Fruit fly (Drosophila melanogaster) whole organism, embryonic: ENCODE results near the gene CG13947.

Experiments used
- Adf1 ChIP-seq: fragments of 200-800 bp; sonication (Bioruptor generic); IDR thresholded peaks from 2 replicates; pipeline ENCODE4 v1.3.6; 2022; ENCODE audit warnings: missing biosample characterization, missing genetic modification characterization
- B-H1 ChIP-seq: fragments of 200-800 bp; sonication (Bioruptor generic); IDR thresholded peaks from 3 replicates; pipeline ENCODE4 v1.3.6; 2022; ENCODE audit warnings: missing biosample characterization, missing genetic modification characterization
- Bdp1 ChIP-seq: fragments of 200-800 bp; sonication (Bioruptor generic); optimal IDR thresholded peaks from 3 replicates; lab custom pipeline; 2016; ENCODE audit warnings: missing biosample characterization, missing genetic modification characterization
- Bgb ChIP-seq: fragments of 200-800 bp; sonication (Bioruptor generic); IDR thresholded peaks from 2 replicates; pipeline ENCODE4 v1.3.6; 2022; ENCODE audit warnings: missing biosample characterization, missing genetic modification characterization; ENCODE audit not compliant: partially characterized antibody
- CG10543 ChIP-seq: fragments of 200-800 bp; sonication (Bioruptor generic); optimal IDR thresholded peaks from 3 replicates; lab custom pipeline; 2017; ENCODE audit warnings: missing biosample characterization, mild to moderate bottlenecking, missing genetic modification characterization, moderate library complexity
- CG10654 ChIP-seq: fragments of 200-800 bp; sonication (Bioruptor generic); optimal IDR thresholded peaks from 2 replicates; lab custom pipeline; 2016; ENCODE audit warnings: missing biosample characterization, missing genetic modification characterization
- CG11695 ChIP-seq: fragments of 200-800 bp; sonication (Bioruptor generic); IDR thresholded peaks from 3 replicates; pipeline ENCODE4 v1.3.6; 2022; ENCODE audit warnings: missing biosample characterization, missing genetic modification characterization
- CG14050 ChIP-seq: fragments of 200-800 bp; sonication (Bioruptor generic); IDR thresholded peaks from 3 replicates; pipeline ENCODE4 v1.3.6; 2022; ENCODE audit warnings: missing biosample characterization, missing genetic modification characterization
- CG14860 ChIP-seq: fragments of 200-800 bp; sonication (Bioruptor generic); IDR thresholded peaks from 3 replicates; pipeline ENCODE4 v1.3.6; 2022; ENCODE audit warnings: missing biosample characterization, missing genetic modification characterization; ENCODE audit not compliant: partially characterized antibody
- CG17328 ChIP-seq: fragments of 200-800 bp; sonication (Bioruptor generic); IDR thresholded peaks from 2 replicates; pipeline ENCODE4 v1.3.6; 2022; ENCODE audit warnings: missing biosample characterization, missing genetic modification characterization
- CG18619 ChIP-seq: fragments of 200-800 bp; sonication (Bioruptor generic); optimal IDR thresholded peaks from 3 replicates; lab custom pipeline; 2017; ENCODE audit warnings: missing biosample characterization, mild to moderate bottlenecking, missing genetic modification characterization
- CG2116 ChIP-seq: fragments of 200-800 bp; sonication (Bioruptor generic); optimal IDR thresholded peaks from 3 replicates; lab custom pipeline; 2018; ENCODE audit warnings: missing biosample characterization, mild to moderate bottlenecking, missing genetic modification characterization
- CG31365 ChIP-seq: fragments of 200-800 bp; sonication (Bioruptor generic); optimal IDR thresholded peaks from 2 replicates; lab custom pipeline; 2018; ENCODE audit warnings: missing biosample characterization, mild to moderate bottlenecking, missing genetic modification characterization
- CG3163 ChIP-seq: fragments of 200-800 bp; sonication (Bioruptor generic); optimal IDR thresholded peaks from 3 replicates; lab custom pipeline; 2016; ENCODE audit warnings: missing biosample characterization, missing genetic modification characterization
- CG32772 ChIP-seq: fragments of 200-800 bp; sonication (Bioruptor generic); IDR thresholded peaks from 2 replicates; pipeline ENCODE4 v1.3.6; 2022; ENCODE audit warnings: missing biosample characterization, missing genetic modification characterization
- CG3726 ChIP-seq: fragments of 200-800 bp; sonication (Bioruptor generic); IDR thresholded peaks from 3 replicates; pipeline ENCODE4, ENCODE4 v1.3.6; 2022; ENCODE audit warnings: missing biosample characterization, missing genetic modification characterization
- CG7839 ChIP-seq: fragments of 200-800 bp; sonication (Bioruptor generic); optimal IDR thresholded peaks from 3 replicates; lab custom pipeline; 2018; ENCODE audit warnings: missing biosample characterization, mild to moderate bottlenecking, missing genetic modification characterization, moderate library complexity
- CG8290 ChIP-seq, 3 experiments: fragments of 200-800 bp; sonication (Bioruptor generic); optimal IDR thresholded peaks; 2 replicates each; lab custom pipeline; 2016 to 2019; ENCODE audit warnings: missing biosample characterization in 3 of 3, missing genetic modification characterization in 3 of 3, mild to moderate bottlenecking in 2 of 3, moderate library complexity in 1 of 3
- CG9797 ChIP-seq: fragments of 200-800 bp; sonication (Bioruptor generic); optimal IDR thresholded peaks from 3 replicates; lab custom pipeline; 2018; ENCODE audit warnings: missing biosample characterization, mild to moderate bottlenecking, missing genetic modification characterization
- CrebB ChIP-seq: fragments of 200-800 bp; sonication (Bioruptor generic); optimal IDR thresholded peaks from 3 replicates; lab custom pipeline; 2018; ENCODE audit warnings: missing biosample characterization, mild to moderate bottlenecking, missing genetic modification characterization
- Deaf1 ChIP-seq: fragments of 200-800 bp; optimal IDR thresholded peaks from 3 replicates; lab custom pipeline; 2019; ENCODE audit warnings: missing biosample characterization, mild to moderate bottlenecking, missing genetic modification characterization, moderate library complexity
- Dip2 ChIP-seq: fragments of 200-800 bp; sonication (Bioruptor generic); IDR thresholded peaks from 2 replicates; pipeline ENCODE4 v1.3.6; 2022; ENCODE audit warnings: missing biosample characterization, missing genetic modification characterization
- E2f2 ChIP-seq: fragments of 200-800 bp; sonication (Bioruptor generic); IDR thresholded peaks from 2 replicates; pipeline ENCODE4 v1.3.6; 2022; ENCODE audit warnings: missing biosample characterization, missing genetic modification characterization
- HLH4C ChIP-seq: fragments of 200-800 bp; sonication (Bioruptor generic); IDR thresholded peaks from 3 replicates; pipeline ENCODE4 v1.3.6; 2022; ENCODE audit warnings: missing biosample characterization, missing genetic modification characterization; ENCODE audit not compliant: partially characterized antibody
- Hand ChIP-seq: fragments of 200-800 bp; sonication (Bioruptor generic); optimal IDR thresholded peaks from 2 replicates; lab custom pipeline; 2017; ENCODE audit warnings: mild to moderate bottlenecking, missing biosample characterization, missing genetic modification reagents, missing genetic modification characterization
- Med ChIP-seq: fragments of 200-800 bp; sonication (Bioruptor generic); peaks from one replicate; lab custom pipeline; 2016; ENCODE audit warnings: missing biosample characterization, missing genetic modification characterization, mild to moderate bottlenecking, inconsistent platforms, moderate library complexity
- Myb ChIP-seq: fragments of 200-800 bp; sonication (Bioruptor generic); optimal IDR thresholded peaks from 2 replicates; lab custom pipeline; 2016; ENCODE audit warnings: missing biosample characterization, missing genetic modification characterization
- Ptx1 ChIP-seq: fragments of 200-800 bp; sonication (Bioruptor generic); IDR thresholded peaks from 2 replicates; pipeline ENCODE4 v1.3.6; 2022; ENCODE audit warnings: missing biosample characterization, missing genetic modification characterization
- Ravus ChIP-seq: fragments of 200-800 bp; sonication (Bioruptor generic); IDR thresholded peaks from 2 replicates; pipeline ENCODE4 v1.3.6; 2022; ENCODE audit warnings: missing biosample characterization, missing genetic modification characterization
- Rx ChIP-seq: fragments of 200-800 bp; sonication (Bioruptor generic); IDR thresholded peaks from 2 replicates; pipeline ENCODE4 v1.3.6; 2022; ENCODE audit warnings: missing biosample characterization, missing genetic modification characterization
- Sox100B ChIP-seq: fragments of 200-800 bp; sonication (Bioruptor generic); optimal IDR thresholded peaks from 3 replicates; lab custom pipeline; 2018; ENCODE audit warnings: missing biosample characterization, mild to moderate bottlenecking, missing genetic modification characterization
- Spps ChIP-seq: fragments of 200-800 bp; sonication (Bioruptor generic); optimal IDR thresholded peaks from 2 replicates; lab custom pipeline; 2018; ENCODE audit warnings: missing biosample characterization, mild to moderate bottlenecking, missing genetic modification characterization
- TFAM ChIP-seq: fragments of 200-800 bp; sonication (Bioruptor generic); optimal IDR thresholded peaks from 2 replicates; lab custom pipeline; 2017; ENCODE audit warnings: missing biosample characterization, missing genetic modification characterization, inconsistent platforms
- Xrp1 ChIP-seq: fragments of 200-800 bp; sonication (Bioruptor generic); IDR thresholded peaks from 2 replicates; pipeline ENCODE4 v1.3.6; 2022; ENCODE audit warnings: missing biosample characterization, missing genetic modification characterization
- br ChIP-seq: fragments of >200 bp; optimal IDR thresholded peaks from 2 replicates; lab custom pipeline; 2017
- bsh ChIP-seq, 2 experiments: fragments of 200-800 bp; sonication (Bioruptor generic); optimal IDR thresholded peaks; 2 replicates each; lab custom pipeline; 2017 to 2018; ENCODE audit warnings: mild to moderate bottlenecking in 2 of 2, missing biosample characterization in 2 of 2, missing genetic modification characterization in 2 of 2, moderate library complexity in 1 of 2
- cad ChIP-seq: fragments of >200 bp; optimal IDR thresholded peaks from 2 replicates; lab custom pipeline; 2017; ENCODE audit warnings: missing biosample characterization, missing genetic modification characterization
- grau ChIP-seq: fragments of 200-800 bp; optimal IDR thresholded peaks from 3 replicates; lab custom pipeline; 2019; ENCODE audit warnings: missing biosample characterization, mild to moderate bottlenecking, missing genetic modification characterization, moderate library complexity
- kay ChIP-seq: fragments of 200-800 bp; sonication (Bioruptor generic); optimal IDR thresholded peaks from 2 replicates; lab custom pipeline; 2016; ENCODE audit warnings: missing biosample characterization, missing genetic modification characterization
- lab ChIP-seq: fragments of 200-800 bp; sonication (Bioruptor generic); optimal IDR thresholded peaks from 3 replicates; lab custom pipeline; 2017; ENCODE audit warnings: missing biosample characterization, missing genetic modification characterization, mild to moderate bottlenecking, moderate library complexity, missing genetic modification reagents
- maf-S ChIP-seq: fragments of 200-800 bp; sonication (Bioruptor generic); optimal IDR thresholded peaks from 2 replicates; lab custom pipeline; 2016; ENCODE audit warnings: missing biosample characterization, missing genetic modification characterization
- mirr ChIP-seq: fragments of 200-800 bp; sonication (Bioruptor generic); optimal IDR thresholded peaks from 3 replicates; lab custom pipeline; 2018; ENCODE audit warnings: missing biosample characterization, mild to moderate bottlenecking, missing genetic modification characterization
- nerfin-2 ChIP-seq: fragments of 200-800 bp; sonication (Bioruptor generic); IDR thresholded peaks from 2 replicates; pipeline ENCODE4 v1.3.6; 2022; ENCODE audit warnings: missing biosample characterization, missing genetic modification characterization; ENCODE audit not compliant: partially characterized antibody
- p53 ChIP-seq: fragments of 200-800 bp; sonication (Bioruptor generic); optimal IDR thresholded peaks from 2 replicates; lab custom pipeline; 2016; ENCODE audit warnings: missing biosample characterization, missing genetic modification characterization
- prd ChIP-seq, 3 experiments: fragments of >200 bp in 2 of 3; fragments of 200-800 bp in 1 of 3; sonication (Bioruptor generic) in 1 of 3; optimal IDR thresholded peaks in 2 of 3; IDR thresholded peaks in 1 of 3; 2 replicates in 2 of 3; 3 replicates in 1 of 3; pipeline versions ENCODE4 v1.3.6 to Lab custom; 2017 to 2022; ENCODE audit warnings: missing biosample characterization in 1 of 3, missing genetic modification characterization in 1 of 3
- pzg ChIP-seq: fragments of 200-800 bp; sonication (Bioruptor generic); optimal IDR thresholded peaks from 3 replicates; lab custom pipeline; 2018; ENCODE audit warnings: missing biosample characterization, mild to moderate bottlenecking, missing genetic modification characterization, moderate library complexity
- salm ChIP-seq: fragments of 200-800 bp; sonication (Bioruptor generic); optimal IDR thresholded peaks from 2 replicates; lab custom pipeline; 2018; ENCODE audit warnings: missing biosample characterization, mild to moderate bottlenecking, missing genetic modification characterization
- sna ChIP-seq: fragments of 200-800 bp; sonication (Bioruptor generic); IDR thresholded peaks from 2 replicates; pipeline ENCODE4 v1.3.6; 2022; ENCODE audit warnings: missing biosample characterization, missing genetic modification characterization; ENCODE audit not compliant: partially characterized antibody
- sob ChIP-seq: fragments of 200-800 bp; sonication (Bioruptor generic); IDR thresholded peaks from 2 replicates; pipeline ENCODE4 v1.3.6; 2022; ENCODE audit warnings: missing biosample characterization, missing genetic modification characterization
- tx ChIP-seq: fragments of 200-800 bp; sonication (Bioruptor generic); optimal IDR thresholded peaks from 2 replicates; lab custom pipeline; 2016; ENCODE audit warnings: missing biosample characterization, missing genetic modification characterization
- usp ChIP-seq: fragments of >200 bp; optimal IDR thresholded peaks from 2 replicates; lab custom pipeline; 2017; ENCODE audit warnings: missing biosample characterization, missing genetic modification characterization

The CG13947 gene

DNA sequence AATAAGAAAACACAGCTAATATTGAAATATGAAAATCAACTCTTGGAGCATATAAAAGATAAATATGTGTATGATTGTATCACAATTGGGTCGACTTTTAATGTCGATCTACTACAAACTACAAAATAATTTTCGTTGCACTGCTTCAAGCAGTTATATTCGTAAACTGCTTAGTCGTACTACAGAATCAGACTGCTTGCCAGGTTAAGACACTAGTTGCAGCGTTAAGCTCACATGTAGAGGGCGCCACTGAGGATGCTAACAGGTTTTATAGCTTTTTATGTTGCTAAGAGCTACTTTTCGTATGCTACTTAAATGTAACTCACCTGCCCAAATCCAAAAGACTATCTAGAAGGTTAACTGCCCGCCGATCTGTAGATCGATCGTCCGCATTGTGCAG lies 38.9 kb upstream of the CG13947 start (continued):
- peak; percentile 41 for TF ChIP-seq Myb (GFP tag; lab: Kevin White, UChicago)
- TF ChIP-seq CG3726 (GFP tag; lab: Robert Waterston, UW), result no peak
- no peak for TF ChIP-seq prd (optimal IDR thresholded peaks at IDR 0.05; lab: Kevin White, UChicago)
- TF ChIP-seq prd (GFP tag; IDR thresholded peaks at IDR 0.05; lab: Robert Waterston, UW), result peak; percentile 40; the same call in 2 of the 3 replicates
- no peak for TF ChIP-seq salm (tag; lab: Kevin White, UChicago)
- no peak for TF ChIP-seq CG11695 (GFP tag; lab: Robert Waterston, UW)
- no peak for TF ChIP-seq usp (GFP tag; lab: Kevin White, UChicago)
- TF ChIP-seq sna (GFP tag; lab: Robert Waterston, UW), result no peak
- TF ChIP-seq Deaf1 (tag; lab: Kevin White, UChicago), result no peak
- TF ChIP-seq CG7839 (tag; lab: Kevin White, UChicago), result peak; percentile 13
- no peak for TF ChIP-seq lab (GFP tag; lab: Kevin White, UChicago)
- 0 out of 2 replicates have a peak, but pooled peaks have one; percentile 8 for TF ChIP-seq E2f2 (GFP tag; lab: Robert Waterston, UW)
- no peak for TF ChIP-seq maf-S
- no peak for TF ChIP-seq TFAM (GFP tag; lab: Kevin White, UChicago)
- 0 out of 3 replicates have a peak, but pooled peaks have one; percentile 35 for TF ChIP-seq CG14860 (GFP tag; lab: Robert Waterston, UW)
- TF ChIP-seq Xrp1, result no peak
- no peak for TF ChIP-seq Spps (tag; lab: Kevin White, UChicago)
- TF ChIP-seq grau (tag; lab: Kevin White, UChicago), result peak; percentile 17
- peak; percentile 39; the same call in 1 of the 2 replicates for TF ChIP-seq Ptx1
- TF ChIP-seq Sox100B, result no peak
- peak; percentile 46; the same call in 1 of the 2 replicates for TF ChIP-seq sob (GFP tag; lab: Robert Waterston, UW)
- no peak for TF ChIP-seq B-H1 (GFP tag; lab: Robert Waterston, UW)
- TF ChIP-seq CG2116 (GFP tag; lab: Kevin White, UChicago), result no peak
- peak; percentile 50 for TF ChIP-seq Bdp1
- no peak for TF ChIP-seq br (lab: Kevin White, UChicago)
- no peak for TF ChIP-seq Rx (GFP tag; lab: Robert Waterston, UW)
- TF ChIP-seq p53 (GFP tag; lab: Kevin White, UChicago), result peak; percentile 2
- no peak for TF ChIP-seq kay (GFP tag; lab: Kevin White, UChicago)
- no peak for TF ChIP-seq HLH4C (GFP tag; lab: Robert Waterston, UW)
- TF ChIP-seq CG9797 (GFP tag; lab: Kevin White, UChicago), result no peak
- no peak for TF ChIP-seq Ravus (GFP tag; lab: Robert Waterston, UW)
- TF ChIP-seq CG3163, result no peak
- TF ChIP-seq CG18619, result no peak
- peak; percentile 92 for TF ChIP-seq Med (GFP tag; lab: Kevin White, UChicago)
- TF ChIP-seq mirr, result no peak
- no peak for TF ChIP-seq CG14050
- no peak for TF ChIP-seq Adf1
- peak; percentile 98 for TF ChIP-seq Dip2 (GFP tag; lab: Robert Waterston, UW)
- no peak for TF ChIP-seq tx (GFP tag; lab: Kevin White, UChicago)
- TF ChIP-seq CG8290 (GFP tag; optimal IDR thresholded peaks at IDR 0.05; lab: Kevin White, UChicago), result no peak
- TF ChIP-seq CG8290 (tag; optimal IDR thresholded peaks at IDR 0.05; lab: Kevin White, UChicago), result peak in 1 of 2 experiments; percentile 74
- peak; percentile 13; the same call in 1 of the 2 replicates for TF ChIP-seq nerfin-2 (GFP tag; lab: Robert Waterston, UW)
- TF ChIP-seq CG10543, result no peak
- no peak for TF ChIP-seq CrebB
- no peak for TF ChIP-seq cad (GFP tag; lab: Kevin White, UChicago)
- no peak for TF ChIP-seq CG17328 (GFP tag; lab: Robert Waterston, UW)
- no peak for TF ChIP-seq Hand (GFP tag; lab: Kevin White, UChicago)
- peak; percentile 98 for TF ChIP-seq CG31365 (tag; lab: Kevin White, UChicago)
- no peak for TF ChIP-seq bsh (GFP tag; optimal IDR thresholded peaks at IDR 0.05; lab: Kevin White, UChicago)
- no peak for TF ChIP-seq CG10654 (GFP tag; lab: Kevin White, UChicago)
- TF ChIP-seq Bgb (GFP tag; lab: Robert Waterston, UW), result peak; percentile 44; the same call in 1 of the 2 replicates
- TF ChIP-seq CG32772, result no peak
- TF ChIP-seq pzg (GFP tag; lab: Kevin White, UChicago), result no peak
